Worm (Caenorhabditis elegans): ENCODE measurements around the gene clec-137.

Gene clec-137

ce11 chrII:4583203-4583912 lies 34.5 kb downstream of the clec-137 start:
- no peak for TF ChIP-seq unc-62 (GFP tag; optimal IDR thresholded peaks at IDR 0.05)

ce11 chrII:4581090-4581489 lies 36.8 kb downstream of the clec-137 start:
- TF ChIP-seq unc-62 (GFP tag; optimal IDR thresholded peaks at IDR 0.05), result no peak

- no peak for TF ChIP-seq unc-62 (GFP tag; optimal IDR thresholded peaks at IDR 0.05)
Measured at ce11 chrII:4579920-4580474, 37.9 kb downstream of the clec-137 start.

- TF ChIP-seq unc-62 (GFP tag; optimal IDR thresholded peaks at IDR 0.05), result no peak
Measured at ce11 chrII:4579375-4579774, 38.5 kb downstream of the clec-137 start.

ce11 chrII:4577391-4577790 lies 40.5 kb downstream of the clec-137 start:
- no peak for TF ChIP-seq unc-62 (GFP tag; optimal IDR thresholded peaks at IDR 0.05)

- TF ChIP-seq unc-62 (GFP tag; optimal IDR thresholded peaks at IDR 0.05), result no peak
Measured at ce11 chrII:4575579-4575978, 42.3 kb downstream of the clec-137 start.

- TF ChIP-seq unc-62 (GFP tag; optimal IDR thresholded peaks at IDR 0.05), result no peak
Measured at ce11 chrII:4574658-4575057, 43.2 kb downstream of the clec-137 start.

- TF ChIP-seq unc-62 (GFP tag; optimal IDR thresholded peaks at IDR 0.05), result no peak
Measured at ce11 chrII:4573084-4573483, 44.8 kb downstream of the clec-137 start.

- TF ChIP-seq unc-62 (GFP tag; optimal IDR thresholded peaks at IDR 0.05), result no peak
Measured at ce11 chrII:4572579-4572978, 45.3 kb downstream of the clec-137 start.

- TF ChIP-seq unc-62 (GFP tag; optimal IDR thresholded peaks at IDR 0.05), result no peak
Measured at ce11 chrII:4571868-4572267, 46.0 kb downstream of the clec-137 start, which contains the start of gene vab-1. Gene vab-1 (plus strand): TSS chrII:4572000.

- TF ChIP-seq unc-62 (GFP tag; optimal IDR thresholded peaks at IDR 0.05), result no peak
Measured at ce11 chrII:4571112-4571511, 46.8 kb downstream of the clec-137 start.

Data from whole organism, dauer.